Worm (Caenorhabditis elegans): ENCODE results near the gene C10C5.3.

Gene C10C5.3

ce11 chrIV:9335552-9336251 lies 38.9 kb upstream of the C10C5.3 start, which contains the start of the genes coa-4 and T20D3.14:
coa-4 (minus strand) TSS chrIV:9335602.
T20D3.14 (minus strand) TSS chrIV:9335909.
- TF ChIP-seq hlh-30 (tag; optimal IDR thresholded peaks at IDR 0.05; ENCODE audit: insufficient read depth) = no peak
- no peak for TF ChIP-seq odd-2 (tag; optimal IDR thresholded peaks at IDR 0.05)
- no peak for TF ChIP-seq ceh-45 (GFP tag; IDR thresholded peaks at IDR 0.05)
- TF ChIP-seq ceh-22 (tag; optimal IDR thresholded peaks at IDR 0.05) = no peak
- no peak for TF ChIP-seq ceh-9 (tag; optimal IDR thresholded peaks at IDR 0.05)
- no peak for TF ChIP-seq hlh-8 (tag; optimal IDR thresholded peaks at IDR 0.05)

ce11 chrIV:9336538-9337090 lies 38.0 kb upstream of the C10C5.3 start, which contains the start of gene T20D3.5:
T20D3.5 (plus strand) TSS chrIV:9337040.
- TF ChIP-seq ceh-2 (tag; optimal IDR thresholded peaks at IDR 0.05) = peak; percentile 7
- TF ChIP-seq tbx-2 (tag; optimal IDR thresholded peaks at IDR 0.05) = peak; percentile 7
- no peak for TF ChIP-seq hlh-8 (tag; optimal IDR thresholded peaks at IDR 0.05)
- TF ChIP-seq ttx-3 (tag; optimal IDR thresholded peaks at IDR 0.05) = no peak

DNA sequence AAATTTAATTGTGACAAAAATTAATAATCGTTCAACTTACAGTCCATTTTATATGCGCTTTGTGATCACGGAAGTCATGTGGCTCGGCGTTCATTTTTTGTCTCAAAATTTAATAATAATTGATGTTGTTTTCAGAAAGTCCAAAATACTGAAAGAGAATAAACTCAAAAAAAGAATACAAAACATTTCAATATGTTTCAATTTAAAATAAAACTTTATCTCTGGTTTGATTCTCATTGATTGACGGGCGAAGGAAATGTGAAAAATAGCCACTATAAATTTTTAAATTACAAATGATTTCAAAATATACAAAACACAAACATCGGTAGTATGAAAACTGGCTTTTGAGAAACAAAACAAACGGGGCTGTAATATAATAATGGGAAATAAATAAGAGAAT lies 35.4 kb upstream of the C10C5.3 start, which contains the start of gene T20D3.6:
Gene T20D3.6 (minus strand): TSS at position 101 of the 400 bp plus-strand sequence.
- TF ChIP-seq ceh-24 (tag; optimal IDR thresholded peaks at IDR 0.05) (no peak), elt-2 (tag; optimal IDR thresholded peaks at IDR 0.05) (no peak), ceh-9 (tag; optimal IDR thresholded peaks at IDR 0.05) (no peak), pqm-1 (tag; optimal IDR thresholded peaks at IDR 0.05) (no peak), hlh-8 (tag; optimal IDR thresholded peaks at IDR 0.05) (no peak), rnt-1 (tag; optimal IDR thresholded peaks at IDR 0.05) (no peak), pat-9 (tag; optimal IDR thresholded peaks at IDR 0.05) (no peak), fax-1 (tag; optimal IDR thresholded peaks at IDR 0.05) (no peak), ceh-18 (tag; optimal IDR thresholded peaks at IDR 0.05) (no peak), unc-86 (tag; optimal IDR thresholded peaks at IDR 0.05) (no peak), sox-2 (GFP tag; IDR thresholded peaks at IDR 0.05) (no peak), ceh-14 (tag; optimal IDR thresholded peaks at IDR 0.05) (no peak), ets-4 (tag; optimal IDR thresholded peaks at IDR 0.05) (no peak), F13H6.1 (tag; optimal IDR thresholded peaks at IDR 0.05) (no peak), Y22D7AL.16 (tag; optimal IDR thresholded peaks at IDR 0.05) (no peak), ceh-31 (tag; optimal IDR thresholded peaks at IDR 0.05) (no peak), K02D7.2 (tag; optimal IDR thresholded peaks at IDR 0.05) (no peak), K09A11.1 (tag; optimal IDR thresholded peaks at IDR 0.05; ENCODE audit: insufficient read depth) (no peak), sdc-2 (tag; optimal IDR thresholded peaks at IDR 0.05) (no peak)

ce11 chrIV:9341591-9341990 lies 33.0 kb upstream of the C10C5.3 start, which contains the start of gene vps-26:
vps-26 (minus strand) TSS chrIV:9341790.
- TF ChIP-seq ceh-31 (tag; optimal IDR thresholded peaks at IDR 0.05) (no peak), dmd-4 (tag; optimal IDR thresholded peaks at IDR 0.05; ENCODE audit: borderline replicate concordance) (no peak), hlh-15 (tag; optimal IDR thresholded peaks at IDR 0.05) (no peak), hlh-30 (tag; optimal IDR thresholded peaks at IDR 0.05; ENCODE audit: insufficient read depth) (no peak), T23F11.4 (GFP tag; optimal IDR thresholded peaks at IDR 0.05) (no peak), sox-2 (GFP tag; IDR thresholded peaks at IDR 0.05) (no peak), sdc-2 (tag; optimal IDR thresholded peaks at IDR 0.05) (no peak), hlh-13 (GFP tag; optimal IDR thresholded peaks at IDR 0.05) (no peak), ceh-48 (tag; optimal IDR thresholded peaks at IDR 0.05) (no peak), ceh-19 (GFP tag; optimal IDR thresholded peaks at IDR 0.05) (no peak), fkh-10 (GFP tag; optimal IDR thresholded peaks at IDR 0.05) (no peak)
